Worm (Caenorhabditis elegans) whole organism, young adult: ENCODE results near the gene tag-164.
A peak's percentile ranks its signal among the peaks of the same experiment; 100 is the strongest.

ENCODE experiments used
- B0261.1 ChIP-seq: sonication (generic microtip); optimal IDR thresholded peaks from 2 replicates; lab custom pipeline; 2016; ENCODE audit warnings: mild to moderate bottlenecking, missing genetic modification characterization, moderate library complexity, missing compliant biosample characterization
- F33H1.4 ChIP-seq: fragments of 200-800 bp; sonication (Bioruptor generic); IDR thresholded peaks from 2 replicates; pipeline ENCODE4 v1.3.6; 2022; ENCODE audit warnings: missing genetic modification reagents, missing genetic modification characterization, missing compliant biosample characterization
- F57C9.4 ChIP-seq: sonication (generic microtip); optimal IDR thresholded peaks from 2 replicates; lab custom pipeline; 2017; ENCODE audit warnings: mild to moderate bottlenecking, missing genetic modification characterization, missing compliant biosample characterization
- K11D2.4 ChIP-seq: fragments of 200-800 bp; sonication (Bioruptor generic); IDR thresholded peaks from 2 replicates; pipeline ENCODE4 v1.3.6; 2022; ENCODE audit warnings: missing genetic modification reagents, missing genetic modification characterization, missing compliant biosample characterization
- T07F8.4 ChIP-seq: sonication (generic microtip); optimal IDR thresholded peaks from 2 replicates; lab custom pipeline; 2016; ENCODE audit warnings: mild to moderate bottlenecking, missing genetic modification characterization, moderate library complexity, missing compliant biosample characterization
- Y53G8AR.9 ChIP-seq: fragments of 200-800 bp; sonication (Bioruptor generic); conservative IDR thresholded peaks from 2 replicates; pipeline ENCODE4 v1.3.6; 2022; ENCODE audit warnings: missing genetic modification reagents, missing genetic modification characterization, missing compliant biosample characterization
- Y56A3A.18 ChIP-seq: fragments of 200-800 bp; sonication (Bioruptor generic); IDR thresholded peaks from 2 replicates; pipeline ENCODE4 v1.3.6; 2022; ENCODE audit warnings: missing genetic modification reagents, missing genetic modification characterization, missing compliant biosample characterization
- Y67H2A.10 ChIP-seq: fragments of 200-800 bp; sonication (Bioruptor generic); conservative IDR thresholded peaks from 2 replicates; pipeline ENCODE4 v1.3.6; 2022; ENCODE audit warnings: missing genetic modification reagents, missing genetic modification characterization, missing compliant biosample characterization
- Y79H2A.3 ChIP-seq: fragments of 200-800 bp; sonication (Bioruptor generic); conservative IDR thresholded peaks from 2 replicates; pipeline ENCODE4 v1.3.6; 2022; ENCODE audit warnings: missing genetic modification reagents, missing genetic modification characterization, missing compliant biosample characterization
- Y95B8A.8 ChIP-seq: fragments of 200-800 bp; sonication (Bioruptor generic); IDR thresholded peaks from 2 replicates; pipeline ENCODE4 v1.3.6; 2022; ENCODE audit warnings: missing genetic modification reagents, missing genetic modification characterization, missing compliant biosample characterization
- ama-1 ChIP-seq, 3 experiments: fragments of 150-350 bp in 1 of 3; sonication (generic microtip) in 2 of 3; optimal IDR thresholded peaks; 2 replicates each; lab custom pipeline; 2014 to 2018; ENCODE audit warnings: missing biosample characterization in 2 of 3, missing genetic modification characterization in 2 of 3, missing genetic modification reagents in 2 of 3
- atf-7 ChIP-seq: sonication (generic microtip); optimal IDR thresholded peaks from 2 replicates; lab custom pipeline; 2017; ENCODE audit warnings: mild to moderate bottlenecking, missing genetic modification characterization, missing compliant biosample characterization
- attf-3 ChIP-seq: fragments of 200-800 bp; sonication (Bioruptor generic); conservative IDR thresholded peaks from 2 replicates; pipeline ENCODE4 v1.3.6; 2022; ENCODE audit warnings: missing genetic modification reagents, missing genetic modification characterization, missing compliant biosample characterization
- attf-5 ChIP-seq: fragments of 200-800 bp; sonication (Bioruptor generic); optimal IDR thresholded peaks from 2 replicates; lab custom pipeline; 2018; ENCODE audit warnings: mild to moderate bottlenecking, missing genetic modification characterization, missing compliant biosample characterization
- bed-2 ChIP-seq: fragments of 200-800 bp; sonication (Bioruptor generic); IDR thresholded peaks from 2 replicates; pipeline ENCODE4 v1.3.6; 2022; ENCODE audit warnings: missing genetic modification reagents, missing genetic modification characterization, missing compliant biosample characterization
- ccch-3 ChIP-seq: fragments of 200-800 bp; sonication (Bioruptor generic); optimal IDR thresholded peaks from 2 replicates; lab custom pipeline; 2018; ENCODE audit warnings: mild to moderate bottlenecking, missing genetic modification characterization, missing compliant biosample characterization
- cebp-1 ChIP-seq, 2 experiments: fragments of 200-800 bp in 1 of 2; sonication (Bioruptor generic) in 1 of 2; sonication (generic microtip) in 1 of 2; IDR thresholded peaks in 1 of 2; optimal IDR thresholded peaks in 1 of 2; 2 replicates each; pipeline versions ENCODE4 v1.3.6 to Lab custom; 2017 to 2022; ENCODE audit warnings: missing compliant biosample characterization in 2 of 2, missing genetic modification characterization in 2 of 2, mild to moderate bottlenecking in 1 of 2, missing genetic modification reagents in 1 of 2, moderate library complexity in 1 of 2
- ceh-100 ChIP-seq: fragments of 200-800 bp; sonication (Bioruptor generic); IDR thresholded peaks from 2 replicates; pipeline ENCODE4 v1.3.6; 2022; ENCODE audit warnings: missing genetic modification reagents, missing genetic modification characterization, missing compliant biosample characterization
- ceh-79 ChIP-seq: sonication (generic microtip); optimal IDR thresholded peaks from 2 replicates; lab custom pipeline; 2017; ENCODE audit warnings: mild to moderate bottlenecking, missing genetic modification characterization, missing compliant biosample characterization
- egl-18 ChIP-seq: fragments of 200-800 bp; sonication (Bioruptor generic); IDR thresholded peaks from 2 replicates; pipeline ENCODE4 v1.3.6; 2022; ENCODE audit warnings: missing genetic modification reagents, missing genetic modification characterization, missing compliant biosample characterization
- ekl-4 ChIP-seq: fragments of 200-800 bp; sonication (Bioruptor generic); IDR thresholded peaks from 2 replicates; pipeline ENCODE4 v1.3.6; 2022; ENCODE audit warnings: missing genetic modification reagents, missing genetic modification characterization, missing compliant biosample characterization
- fkh-3 ChIP-seq: sonication (generic microtip); optimal IDR thresholded peaks from 2 replicates; lab custom pipeline; 2016; ENCODE audit warnings: mild to moderate bottlenecking, missing genetic modification characterization, missing compliant biosample characterization
- hsf-1 ChIP-seq: fragments of 200-800 bp; sonication (Bioruptor generic); IDR thresholded peaks from 2 replicates; pipeline ENCODE4 v1.3.6; 2022; ENCODE audit warnings: missing genetic modification reagents, missing genetic modification characterization, missing compliant biosample characterization
- let-607 ChIP-seq, 2 experiments: fragments of 200-800 bp in 1 of 2; sonication (Bioruptor generic) in 1 of 2; sonication (generic microtip) in 1 of 2; optimal IDR thresholded peaks; 2 replicates each; lab custom pipeline; 2016 to 2018; ENCODE audit warnings: mild to moderate bottlenecking in 2 of 2, missing compliant biosample characterization in 2 of 2, missing genetic modification characterization in 2 of 2, moderate library complexity in 2 of 2, missing genotype in 1 of 2
- lin-26 ChIP-seq: fragments of 200-800 bp; sonication (Bioruptor generic); IDR thresholded peaks from 2 replicates; pipeline ENCODE4 v1.3.6; 2022; ENCODE audit warnings: missing genetic modification reagents, missing genetic modification characterization, missing compliant biosample characterization
- lin-40 ChIP-seq: sonication (generic microtip); optimal IDR thresholded peaks from 2 replicates; lab custom pipeline; 2016; ENCODE audit warnings: missing genetic modification characterization, mild to moderate bottlenecking, missing compliant biosample characterization, missing genotype, missing genetic modification reagents
- lsy-27 ChIP-seq: sonication (generic microtip); optimal IDR thresholded peaks from 2 replicates; lab custom pipeline; 2017; ENCODE audit warnings: missing genetic modification characterization, mild to moderate bottlenecking, missing compliant biosample characterization, antibody characterized with exemption, missing genotype, borderline replicate concordance; ENCODE audit not compliant: insufficient read depth
- madf-10 ChIP-seq: sonication (generic microtip); optimal IDR thresholded peaks from 2 replicates; lab custom pipeline; 2016; ENCODE audit warnings: mild to moderate bottlenecking, missing genetic modification characterization, missing compliant biosample characterization
- mcd-1 ChIP-seq: fragments of 200-800 bp; sonication (Bioruptor generic); IDR thresholded peaks from 2 replicates; pipeline ENCODE4 v1.3.6; 2022; ENCODE audit warnings: missing genetic modification reagents, missing genetic modification characterization, missing compliant biosample characterization
- mxl-1 ChIP-seq: sonication (generic microtip); optimal IDR thresholded peaks from 2 replicates; lab custom pipeline; 2016; ENCODE audit warnings: missing genetic modification characterization, missing compliant biosample characterization
- nhr-179 ChIP-seq: sonication (generic microtip); optimal IDR thresholded peaks from 2 replicates; lab custom pipeline; 2016; ENCODE audit warnings: mild to moderate bottlenecking, missing genetic modification characterization, missing compliant biosample characterization
- nhr-90 ChIP-seq: sonication (generic microtip); optimal IDR thresholded peaks from 2 replicates; lab custom pipeline; 2016; ENCODE audit warnings: missing genotype, mild to moderate bottlenecking, missing genetic modification characterization, missing compliant biosample characterization
- pbrm-1 ChIP-seq: fragments of 200-800 bp; sonication (Bioruptor generic); IDR thresholded peaks from 2 replicates; pipeline ENCODE4 v1.3.6; 2022; ENCODE audit warnings: missing genetic modification reagents, missing genetic modification characterization, missing compliant biosample characterization
- rec-8 ChIP-seq, 2 experiments: sonication (generic microtip); optimal IDR thresholded peaks; 2 replicates each; lab custom pipeline; 2016; ENCODE audit warnings: mild to moderate bottlenecking in 2 of 2, missing genetic modification characterization in 2 of 2, missing genetic modification reagents in 2 of 2, missing genotype in 2 of 2, missing biosample characterization in 1 of 2, missing compliant biosample characterization in 1 of 2, moderate library complexity in 1 of 2
- repo-1 ChIP-seq: sonication (generic microtip); optimal IDR thresholded peaks from 2 replicates; lab custom pipeline; 2017; ENCODE audit warnings: mild to moderate bottlenecking, missing genetic modification characterization, missing compliant biosample characterization
- sdz-38 ChIP-seq: sonication (generic microtip); optimal IDR thresholded peaks from 2 replicates; lab custom pipeline; 2016; ENCODE audit warnings: missing genotype, missing genetic modification characterization, missing compliant biosample characterization
- snpc-1.1 ChIP-seq: sonication (generic microtip); optimal IDR thresholded peaks from 2 replicates; lab custom pipeline; 2017; ENCODE audit warnings: missing genetic modification characterization, mild to moderate bottlenecking, missing compliant biosample characterization, antibody characterized with exemption, moderate library complexity, missing genotype, missing genetic modification reagents; ENCODE audit not compliant: insufficient read depth
- sptf-2 ChIP-seq: fragments of 200-800 bp; sonication (Bioruptor generic); optimal IDR thresholded peaks from 2 replicates; lab custom pipeline; 2018; ENCODE audit warnings: mild to moderate bottlenecking, missing genetic modification characterization, missing compliant biosample characterization
- tbx-9 ChIP-seq: sonication (generic microtip); optimal IDR thresholded peaks from 2 replicates; lab custom pipeline; 2016; ENCODE audit warnings: borderline replicate concordance, missing genetic modification characterization, inconsistent platforms, missing compliant biosample characterization
- zim-3 ChIP-seq: sonication (generic microtip); optimal IDR thresholded peaks from 2 replicates; lab custom pipeline; 2017; ENCODE audit warnings: mild to moderate bottlenecking, missing genetic modification characterization, moderate library complexity, missing compliant biosample characterization
- ztf-22 ChIP-seq: fragments of 200-800 bp; sonication (Bioruptor generic); optimal IDR thresholded peaks from 2 replicates; lab custom pipeline; 2018; ENCODE audit warnings: mild to moderate bottlenecking, missing genetic modification characterization, moderate library complexity, missing compliant biosample characterization
- ztf-26 ChIP-seq: sonication (generic microtip); optimal IDR thresholded peaks from 2 replicates; lab custom pipeline; 2017; ENCODE audit warnings: missing genetic modification characterization, missing compliant biosample characterization
- ztf-28 ChIP-seq: fragments of 200-800 bp; sonication (Bioruptor generic); IDR thresholded peaks from 2 replicates; pipeline ENCODE4 v1.3.6; 2022; ENCODE audit warnings: missing genetic modification reagents, missing genetic modification characterization, missing compliant biosample characterization
- ztf-6 ChIP-seq: fragments of 200-800 bp; sonication (Bioruptor generic); IDR thresholded peaks from 2 replicates; pipeline ENCODE4 v1.3.6; 2022; ENCODE audit warnings: missing genetic modification reagents, missing genetic modification characterization, missing compliant biosample characterization

tag-164 gene

ce11 chrIII:13464493-13465362 lies 5.4 kb downstream of the tag-164 start, which contains the start of gene kel-3 (continued):
- TF ChIP-seq cebp-1 (GFP tag; IDR thresholded peaks at IDR 0.05; lab: Robert Waterston, UW) (no peak), cebp-1 (tag; optimal IDR thresholded peaks at IDR 0.05; lab: Kevin White, UChicago) (peak; percentile 78), let-607 (tag; optimal IDR thresholded peaks at IDR 0.05; lab: Kevin White, UChicago) (peak; percentile 60 to 71), F57C9.4 (peak; percentile 92), lin-26 (GFP tag; lab: Robert Waterston, UW) (peak; percentile 92), atf-7 (tag; lab: Kevin White, UChicago) (peak; percentile 81), F33H1.4 (GFP tag; lab: Robert Waterston, UW) (peak; percentile 67), lsy-27 (no peak), T07F8.4 (tag; lab: Kevin White, UChicago) (peak; percentile 75), ccch-3 (peak; percentile 42), Y95B8A.8 (GFP tag; lab: Robert Waterston, UW) (peak; percentile 90), K11D2.4 (peak; percentile 77; the same call in 1 of the 2 replicates), pbrm-1 (GFP tag; lab: Robert Waterston, UW) (peak; percentile 86), Y56A3A.18 (GFP tag; lab: Robert Waterston, UW) (peak; percentile 94), Y53G8AR.9 (GFP tag; lab: Robert Waterston, UW) (peak; percentile 97), tbx-9 (tag; lab: Kevin White, UChicago) (peak; percentile 75), sptf-2 (GFP tag; lab: Kevin White, UChicago) (no peak), Y79H2A.3 (GFP tag; lab: Robert Waterston, UW) (peak; percentile 95), snpc-1.1 (tag; lab: Kevin White, UChicago) (peak; percentile 57), repo-1 (tag; lab: Kevin White, UChicago) (peak; percentile 98), ztf-6 (GFP tag; lab: Robert Waterston, UW) (no peak; the same call in 1 of the 2 replicates), hsf-1 (peak; percentile 89), madf-10 (tag; lab: Kevin White, UChicago) (peak; percentile 73), ceh-100 (GFP tag; lab: Robert Waterston, UW) (peak; percentile 76), ztf-26 (tag; lab: Kevin White, UChicago) (peak; percentile 77), ekl-4 (GFP tag; lab: Robert Waterston, UW) (peak; percentile 97), lin-40 (tag; lab: Kevin White, UChicago) (peak; percentile 51), zim-3 (tag; lab: Kevin White, UChicago) (peak; percentile 93), ceh-79 (tag; lab: Kevin White, UChicago) (peak; percentile 96), rec-8 (tag; optimal IDR thresholded peaks at IDR 0.05; lab: Kevin White, UChicago) (peak; percentile 31 to 57), fkh-3 (tag; lab: Kevin White, UChicago) (peak; percentile 98), Y67H2A.10 (GFP tag; lab: Robert Waterston, UW) (no peak), ztf-22 (GFP tag; lab: Kevin White, UChicago) (peak; percentile 95), ama-1 (optimal IDR thresholded peaks at IDR 0.05; lab: Kevin White, UChicago) (peak; percentile 97), ama-1 (GFP tag; optimal IDR thresholded peaks at IDR 0.05; lab: Kevin White, UChicago) (peak; percentile 50 to 96), mxl-1 (tag; lab: Kevin White, UChicago) (peak; percentile 75), sdz-38 (no peak), attf-5 (GFP tag; lab: Kevin White, UChicago) (peak; percentile 70), nhr-90 (tag; lab: Kevin White, UChicago) (peak; percentile 80), nhr-179 (tag; lab: Kevin White, UChicago) (peak; percentile 54), bed-2 (GFP tag; lab: Robert Waterston, UW) (no peak), attf-3 (GFP tag; lab: Robert Waterston, UW) (peak; percentile 32; the same call in 1 of the 2 replicates), ztf-28 (GFP tag; lab: Robert Waterston, UW) (0 out of 2 replicates have a peak, but pooled peaks have one; percentile 47), egl-18 (GFP tag; lab: Robert Waterston, UW) (0 out of 2 replicates have a peak, but pooled peaks have one; percentile 73), mcd-1 (peak; percentile 74), B0261.1 (tag; lab: Kevin White, UChicago) (peak; percentile 38)
